Worm (Caenorhabditis elegans) whole organism, L4/young adult: ENCODE results near the gene cup-4.

ENCODE experiments used
- W03F9.2 ChIP-seq: fragments of 150-350 bp; optimal IDR thresholded peaks from 2 replicates; lab custom pipeline; 2014; ENCODE audit warnings: missing biosample characterization, missing genetic modification characterization
- him-1 ChIP-seq: sonication (generic microtip); optimal IDR thresholded peaks from 2 replicates; lab custom pipeline; 2016; ENCODE audit warnings: missing genotype, missing genetic modification reagents, missing genetic modification characterization, missing compliant biosample characterization

DNA sequence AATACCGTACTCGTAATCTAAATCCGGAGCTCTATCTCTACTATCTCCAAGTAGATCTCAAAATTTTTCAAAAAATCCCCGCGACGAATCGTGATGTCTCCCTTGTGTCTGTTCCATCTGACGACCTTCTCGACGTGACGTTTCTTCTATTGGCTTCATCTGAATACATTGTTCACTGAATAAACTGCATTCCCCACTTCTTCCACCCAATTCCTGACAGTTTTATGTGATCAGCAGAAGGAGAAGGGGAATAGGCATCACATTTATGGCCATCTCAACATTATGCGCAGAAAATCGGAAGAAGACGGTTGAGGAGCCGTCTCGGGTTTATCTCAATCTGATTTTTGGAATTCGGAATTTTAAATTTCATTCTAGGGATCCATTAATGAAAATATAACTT lies 47.3 kb upstream of the cup-4 start:
- TF ChIP-seq W03F9.2 (no peak), him-1 (no peak)
